Fruit fly (Drosophila melanogaster): ENCODE results near the gene CG33777.

CG33777 gene

DNA sequence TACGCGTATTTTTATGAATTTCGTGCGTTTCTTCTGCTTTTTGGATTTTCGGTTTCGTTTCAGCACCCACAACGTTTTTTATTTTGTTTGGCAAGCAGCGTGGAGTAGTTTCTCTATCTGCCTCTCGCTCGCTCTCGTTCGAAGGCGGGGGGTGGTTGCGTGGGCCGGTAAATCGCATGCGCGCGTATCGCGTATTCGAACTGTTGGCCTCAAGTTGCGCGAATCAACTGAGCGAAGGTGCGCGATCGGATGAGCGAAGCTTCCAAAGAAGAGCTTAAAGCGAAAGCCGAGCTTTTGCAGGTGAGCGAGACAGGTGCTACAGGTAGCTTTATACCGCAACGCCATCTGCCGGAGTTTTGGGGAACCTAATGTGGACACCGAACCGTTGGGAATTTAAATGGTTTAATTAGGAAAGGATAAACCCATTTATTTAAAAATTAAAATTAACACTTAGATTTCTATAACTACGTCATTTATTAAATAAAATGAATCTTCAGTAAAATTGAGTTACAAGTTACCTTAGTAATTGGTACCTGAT, 23.0 kb downstream of the CG33777 start, which contains the start of gene Tie (continued):
- TF ChIP-seq Dad (GFP tag; optimal IDR thresholded peaks at IDR 0.05) (no peak), CG33557 (GFP tag; optimal IDR thresholded peaks at IDR 0.05) (no peak), HLH4C (GFP tag; IDR thresholded peaks at IDR 0.05; ENCODE audit: partially characterized antibody) (no peak), slbo (GFP tag; IDR thresholded peaks at IDR 0.05) (no peak), CG11723 (GFP tag; optimal IDR thresholded peaks at IDR 0.05) (no peak), pum (GFP tag; optimal IDR thresholded peaks at IDR 0.05) (no peak), CG30403 (GFP tag; optimal IDR thresholded peaks at IDR 0.05) (no peak), CG5953 (GFP tag; IDR thresholded peaks at IDR 0.05) (no peak), chif (GFP tag; optimal IDR thresholded peaks at IDR 0.05) (no peak), CG10321 (GFP tag; IDR thresholded peaks at IDR 0.05) (no peak), amos (GFP tag; IDR thresholded peaks at IDR 0.05; ENCODE audit: partially characterized antibody) (peak; percentile 39; the same call in 1 of the 2 replicates), CG2678 (tag; optimal IDR thresholded peaks at IDR 0.05) (peak; percentile 13), Side (GFP tag; optimal IDR thresholded peaks at IDR 0.05) (no peak), CHES-1-like (GFP tag; optimal IDR thresholded peaks at IDR 0.05) (no peak), TFAM (GFP tag; optimal IDR thresholded peaks at IDR 0.05) (no peak), nerfin-1 (tag; optimal IDR thresholded peaks at IDR 0.05) (no peak), CG10366 (GFP tag; IDR thresholded peaks at IDR 0.05) (no peak), CG10543 (GFP tag; optimal IDR thresholded peaks at IDR 0.05) (no peak), CG2199 (GFP tag; IDR thresholded peaks at IDR 0.05) (no peak), Rfx (GFP tag; IDR thresholded peaks at IDR 0.05) (peak; percentile 12; the same call in 1 of the 2 replicates), en (GFP tag; optimal IDR thresholded peaks at IDR 0.05) (no peak), hb (GFP tag; IDR thresholded peaks at IDR 0.05; ENCODE audit: partially characterized antibody) (no peak), h (optimal IDR thresholded peaks at IDR 0.05) (no peak), seq (GFP tag; IDR thresholded peaks at IDR 0.05) (no peak), fd3F (GFP tag; optimal IDR thresholded peaks at IDR 0.05) (no peak), tap (tag; optimal IDR thresholded peaks at IDR 0.05) (no peak), CG13296 (GFP tag; optimal IDR thresholded peaks at IDR 0.05) (no peak), CG33213 (GFP tag; optimal IDR thresholded peaks at IDR 0.05) (no peak), CG8765 (GFP tag; IDR thresholded peaks at IDR 0.05) (no peak), D19B (GFP tag; optimal IDR thresholded peaks at IDR 0.05) (no peak), CG7987 (GFP tag; optimal IDR thresholded peaks at IDR 0.05) (no peak), Sry-β (GFP tag; optimal IDR thresholded peaks at IDR 0.05) (no peak), CG17802 (tag; optimal IDR thresholded peaks at IDR 0.05) (no peak), bcd (GFP tag; optimal IDR thresholded peaks at IDR 0.05) (no peak), Blimp-1 (GFP tag; optimal IDR thresholded peaks at IDR 0.05) (no peak), CG12391 (tag; optimal IDR thresholded peaks at IDR 0.05) (no peak), CG3838 (GFP tag; optimal IDR thresholded peaks at IDR 0.05) (no peak), CG3847 (GFP tag; IDR thresholded peaks at IDR 0.05) (0 out of 2 replicates have a peak, but pooled peaks have one; percentile 27), HLH3B (GFP tag; IDR thresholded peaks at IDR 0.05) (no peak), CG17385 (GFP tag; optimal IDR thresholded peaks at IDR 0.05) (no peak), CG3726 (GFP tag; IDR thresholded peaks at IDR 0.05) (no peak), Asciz (GFP tag; optimal IDR thresholded peaks at IDR 0.05) (no peak), chm (GFP tag; IDR thresholded peaks at IDR 0.05) (no peak; the same call in 1 of the 2 replicates), Nf-YC (tag; optimal IDR thresholded peaks at IDR 0.05) (no peak), CG15479 (GFP tag; optimal IDR thresholded peaks at IDR 0.05) (no peak), Taf1 (GFP tag; IDR thresholded peaks at IDR 0.05) (no peak), ash1 (GFP tag; optimal IDR thresholded peaks at IDR 0.05) (no peak), CG14710 (tag; optimal IDR thresholded peaks at IDR 0.05) (no peak), CG13424 (tag; optimal IDR thresholded peaks at IDR 0.05) (no peak), CG8290 (GFP tag; optimal IDR thresholded peaks at IDR 0.05) (no peak), CG8290 (tag; optimal IDR thresholded peaks at IDR 0.05) (peak in 1 of 2 experiments; percentile 23), Ada2b (GFP tag; IDR thresholded peaks at IDR 0.05) (no peak)

Data from whole organism, embryonic.